Fruit fly (Drosophila melanogaster): ENCODE results near the gene CG13078.

The CG13078 gene

dm6 chr2L:19583926-19584392 is 20.2 kb downstream of the CG13078 start, which contains the start of the genes PCNA2 and CG10366 (continued):
- TF ChIP-seq HLH54F (GFP tag; optimal IDR thresholded peaks at IDR 0.05) (peak; percentile 74), Hand (GFP tag; optimal IDR thresholded peaks at IDR 0.05) (no peak), NC2α (GFP tag; optimal IDR thresholded peaks at IDR 0.05) (peak; percentile 21), BtbVII (GFP tag; optimal IDR thresholded peaks at IDR 0.05) (peak; percentile 14), Poxn (GFP tag; IDR thresholded peaks at IDR 0.05) (no peak), pb (GFP tag; optimal IDR thresholded peaks at IDR 0.05) (peak; percentile 32), Nf-YA (GFP tag; IDR thresholded peaks at IDR 0.05) (no peak), CG15269 (tag; optimal IDR thresholded peaks at IDR 0.05) (peak; percentile 67), CG6654 (GFP tag; optimal IDR thresholded peaks at IDR 0.05) (no peak), CG4424 (GFP tag; optimal IDR thresholded peaks at IDR 0.05) (peak; percentile 50), gsb-n (tag; optimal IDR thresholded peaks at IDR 0.05) (peak; percentile 75), onecut (GFP tag; IDR thresholded peaks at IDR 0.05) (no peak), HLHmδ (GFP tag; optimal IDR thresholded peaks at IDR 0.05) (no peak), Elba2 (GFP tag; optimal IDR thresholded peaks at IDR 0.05) (peak; percentile 99), her (GFP tag; optimal IDR thresholded peaks at IDR 0.05) (peak; percentile 72), Abd-B (GFP tag; optimal IDR thresholded peaks at IDR 0.05) (peak; percentile 45), cas (GFP tag; IDR thresholded peaks at IDR 0.05) (no peak), CG3163 (GFP tag; optimal IDR thresholded peaks at IDR 0.05) (peak; percentile 49), ro (GFP tag; IDR thresholded peaks at IDR 0.05) (no peak), dpn (GFP tag; optimal IDR thresholded peaks at IDR 0.05) (peak; percentile 75 to 80), CG7839 (tag; optimal IDR thresholded peaks at IDR 0.05) (peak; percentile 52), CG1647 (GFP tag; optimal IDR thresholded peaks at IDR 0.05) (peak; percentile 59), CG4328 (GFP tag; optimal IDR thresholded peaks at IDR 0.05) (peak; percentile 50), CG4730 (GFP tag; IDR thresholded peaks at IDR 0.05) (no peak), sens (GFP tag) (peak; percentile 94), gt (GFP tag; IDR thresholded peaks at IDR 0.05) (no peak), ac (GFP tag; optimal IDR thresholded peaks at IDR 0.05) (no peak), CG5245 (GFP tag; optimal IDR thresholded peaks at IDR 0.05) (peak; percentile 48), CG12155 (GFP tag; optimal IDR thresholded peaks at IDR 0.05) (peak; percentile 61), slbo (GFP tag; IDR thresholded peaks at IDR 0.05) (peak; percentile 77), wek (GFP tag; optimal IDR thresholded peaks at IDR 0.05) (no peak), p53 (GFP tag; optimal IDR thresholded peaks at IDR 0.05) (peak; percentile 38), CG3407 (GFP tag; optimal IDR thresholded peaks at IDR 0.05) (peak; percentile 24), CG13424 (tag; optimal IDR thresholded peaks at IDR 0.05) (peak; percentile 81), CG34422 (GFP tag; IDR thresholded peaks at IDR 0.05) (0 out of 3 replicates have a peak, but pooled peaks have one; percentile 21), CG18599 (GFP tag; optimal IDR thresholded peaks at IDR 0.05) (peak; percentile 59), ase (GFP tag; IDR thresholded peaks at IDR 0.05) (no peak), maf-S (GFP tag; optimal IDR thresholded peaks at IDR 0.05) (peak; percentile 59), CG11398 (GFP tag; optimal IDR thresholded peaks at IDR 0.05) (peak; percentile 26), CG12744 (GFP tag; optimal IDR thresholded peaks at IDR 0.05) (peak; percentile 38), CG7271 (tag; optimal IDR thresholded peaks at IDR 0.05) (peak; percentile 50), fd3F (GFP tag; optimal IDR thresholded peaks at IDR 0.05) (peak; percentile 38), oc (tag; optimal IDR thresholded peaks at IDR 0.05) (no peak), Drgx (GFP tag; IDR thresholded peaks at IDR 0.05) (no peak), CG12104 (GFP tag; optimal IDR thresholded peaks at IDR 0.05) (peak; percentile 39), NC2β (GFP tag; optimal IDR thresholded peaks at IDR 0.05) (peak; percentile 76), CkIIα-i1 (GFP tag; IDR thresholded peaks at IDR 0.05) (no peak), CG17361 (GFP tag; IDR thresholded peaks at IDR 0.05) (peak; percentile 56; the same call in 2 of the 3 replicates), CG18619 (GFP tag; optimal IDR thresholded peaks at IDR 0.05) (peak; percentile 57), kni (GFP tag; optimal IDR thresholded peaks at IDR 0.05) (peak; percentile 42), shn (GFP tag; optimal IDR thresholded peaks at IDR 0.05) (peak; percentile 74), CG3065 (GFP tag; optimal IDR thresholded peaks at IDR 0.05) (peak; percentile 52)
